Fruit fly (Drosophila melanogaster): ENCODE data around the gene Pus1.

Pus1 gene

DNA sequence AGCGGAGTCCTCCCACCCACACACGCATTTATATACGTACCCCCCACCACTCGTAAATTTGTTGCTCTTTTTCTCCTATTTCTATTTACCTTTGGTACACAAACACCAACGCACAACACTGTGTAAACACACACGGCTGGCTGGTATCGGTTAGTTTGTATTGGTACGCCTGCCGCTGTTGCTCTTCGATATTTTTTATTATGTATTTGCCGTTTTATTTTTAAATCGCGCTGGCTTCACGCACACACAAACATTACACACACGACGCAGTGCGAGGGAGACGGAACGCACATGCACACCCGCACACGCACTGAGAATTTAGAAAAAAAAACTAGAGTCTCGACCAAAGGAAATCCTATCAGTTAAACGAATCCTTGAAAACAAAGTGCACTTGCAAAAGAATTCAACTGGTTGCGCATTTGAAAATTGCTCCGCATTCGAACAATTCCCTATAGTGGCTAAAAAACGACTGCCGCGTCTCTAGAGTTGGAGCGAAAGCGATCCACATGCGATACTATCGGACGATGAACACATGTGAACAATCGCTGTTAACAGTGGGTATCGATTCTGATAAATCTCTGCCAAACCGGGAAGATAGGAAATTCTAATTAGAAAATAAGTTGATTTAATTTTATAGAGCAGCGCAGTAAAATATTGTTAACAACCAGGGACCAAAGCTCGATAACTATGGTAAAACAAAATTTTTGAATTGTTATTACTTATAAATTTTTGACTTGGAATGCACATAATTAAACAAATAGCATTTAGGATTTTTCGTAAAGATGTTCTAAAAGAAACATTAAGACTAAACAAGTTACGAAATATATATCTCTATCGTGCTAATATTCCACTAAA, 41.6 kb downstream of the Pus1 start (continued):
- TF ChIP-seq insv (GFP tag; optimal IDR thresholded peaks at IDR 0.05) (peak; percentile 72 to 96), ase (GFP tag; IDR thresholded peaks at IDR 0.05) (0 out of 3 replicates have a peak, but pooled peaks have one; percentile 11), cas (GFP tag; IDR thresholded peaks at IDR 0.05) (no peak; the same call in 1 of the 2 replicates), NfI (GFP tag; optimal IDR thresholded peaks at IDR 0.05) (peak; percentile 74), CG10959 (GFP tag; IDR thresholded peaks at IDR 0.05) (no peak; the same call in 1 of the 2 replicates), CG30403 (GFP tag; optimal IDR thresholded peaks at IDR 0.05) (no peak), CG15269 (tag; optimal IDR thresholded peaks at IDR 0.05) (peak; percentile 52), fd102C (GFP tag; optimal IDR thresholded peaks at IDR 0.05) (peak; percentile 98), Max (GFP tag; optimal IDR thresholded peaks at IDR 0.05) (no peak), crc (GFP tag; optimal IDR thresholded peaks at IDR 0.05) (peak; percentile 42), bigmax (GFP tag; optimal IDR thresholded peaks at IDR 0.05) (peak; percentile 49), CG4424 (GFP tag; optimal IDR thresholded peaks at IDR 0.05) (no peak), CG10267 (tag; optimal IDR thresholded peaks at IDR 0.05) (peak; percentile 3), gfzf (GFP tag; optimal IDR thresholded peaks at IDR 0.05) (peak; percentile 70), GATAe (GFP tag; conservative IDR thresholded peaks at IDR 0.05) (no peak), CG9727 (GFP tag; optimal IDR thresholded peaks at IDR 0.05) (peak; percentile 55), CG2678 (tag; optimal IDR thresholded peaks at IDR 0.05) (peak; percentile 68), tin (GFP tag; optimal IDR thresholded peaks at IDR 0.05) (no peak), CG10654 (GFP tag; optimal IDR thresholded peaks at IDR 0.05) (peak; percentile 30), yki (optimal IDR thresholded peaks at IDR 0.05) (no peak), CG11085 (GFP tag; IDR thresholded peaks at IDR 0.05) (no peak; the same call in 1 of the 2 replicates), gem (tag; optimal IDR thresholded peaks at IDR 0.05) (peak; percentile 57)

dm6 chr3R:20549855-20550603, 42.4 kb downstream of the Pus1 start:
- TF ChIP-seq CG2875 (GFP tag; optimal IDR thresholded peaks at IDR 0.05) (peak; percentile 65), Camta (GFP tag; optimal IDR thresholded peaks at IDR 0.05) (no peak), Myb (GFP tag; optimal IDR thresholded peaks at IDR 0.05) (no peak), lmd (GFP tag; IDR thresholded peaks at IDR 0.05) (peak; percentile 89), eyg (GFP tag; optimal IDR thresholded peaks at IDR 0.05) (peak; percentile 4), maf-S (GFP tag; optimal IDR thresholded peaks at IDR 0.05) (no peak), CG7357 (GFP tag; IDR thresholded peaks at IDR 0.05) (peak; percentile 80), sd (tag; optimal IDR thresholded peaks at IDR 0.05) (peak; percentile 60), sc (optimal IDR thresholded peaks at IDR 0.05) (no peak), sc (GFP tag; optimal IDR thresholded peaks at IDR 0.05) (peak; percentile 84), CG13424 (tag; optimal IDR thresholded peaks at IDR 0.05) (peak; percentile 90), sens-2 (GFP tag; IDR thresholded peaks at IDR 0.05) (peak; percentile 69; the same call in 1 of the 2 replicates), CG3163 (GFP tag; optimal IDR thresholded peaks at IDR 0.05) (no peak), hkb (optimal IDR thresholded peaks at IDR 0.05) (no peak), hkb (GFP tag; IDR thresholded peaks at IDR 0.05) (peak; percentile 85), Sin3A (optimal IDR thresholded peaks at IDR 0.05) (no peak), bsh (GFP tag; optimal IDR thresholded peaks at IDR 0.05) (peak; percentile 76 to 91), Max (GFP tag; optimal IDR thresholded peaks at IDR 0.05) (peak; percentile 68), Side (GFP tag; optimal IDR thresholded peaks at IDR 0.05) (no peak), eve (GFP tag; optimal IDR thresholded peaks at IDR 0.05) (peak in 1 of 2 experiments; percentile 94), CG11093 (GFP tag; IDR thresholded peaks at IDR 0.05) (peak; percentile 67; the same call in 2 of the 3 replicates), CTCF (GFP tag; optimal IDR thresholded peaks at IDR 0.05) (no peak), nau (GFP tag; optimal IDR thresholded peaks at IDR 0.05) (peak; percentile 62), ab (GFP tag; optimal IDR thresholded peaks at IDR 0.05) (peak; percentile 42), CG34376 (GFP tag; optimal IDR thresholded peaks at IDR 0.05) (peak; percentile 69), peb (GFP tag; IDR thresholded peaks at IDR 0.05) (peak; percentile 73), Dbx (GFP tag; IDR thresholded peaks at IDR 0.05) (peak; percentile 90), CG10366 (GFP tag; IDR thresholded peaks at IDR 0.05) (peak; percentile 85), ewg (GFP tag; optimal IDR thresholded peaks at IDR 0.05) (peak; percentile 68)

Measured in whole organism, embryonic.